Worm (Caenorhabditis elegans) whole organism, mixed stage, embryonic: ENCODE data around the gene asns-1.

Experiments
- ceh-39 ChIP-seq: fragments of 150-350 bp; optimal IDR thresholded peaks from 2 replicates; lab custom pipeline; 2014; ENCODE audit warnings: missing biosample characterization, missing genetic modification characterization
- lsy-2 ChIP-seq: fragments of 150-350 bp; optimal IDR thresholded peaks from 2 replicates; lab custom pipeline; 2014; ENCODE audit warnings: missing biosample characterization, missing genetic modification characterization
- nhr-237 ChIP-seq: fragments of 150-350 bp; optimal IDR thresholded peaks from 2 replicates; lab custom pipeline; 2014; ENCODE audit warnings: missing biosample characterization, missing genetic modification characterization
- snpc-4 ChIP-seq: fragments of 150-350 bp; optimal IDR thresholded peaks from 2 replicates; lab custom pipeline; 2014; ENCODE audit warnings: missing biosample characterization, missing genetic modification characterization
- sptf-1 ChIP-seq: sonication (generic microtip); optimal IDR thresholded peaks from 2 replicates; lab custom pipeline; 2017; ENCODE audit warnings: mild to moderate bottlenecking, missing genetic modification characterization, moderate library complexity, missing compliant biosample characterization
- unc-62 ChIP-seq: fragments of 150-350 bp; optimal IDR thresholded peaks from 2 replicates; lab custom pipeline; 2014; ENCODE audit warnings: missing biosample characterization, missing genetic modification reagents, missing genetic modification characterization

- TF ChIP-seq snpc-4 (no peak), unc-62 (GFP tag; lab: Kevin White, UChicago) (no peak), ceh-39 (tag; lab: Kevin White, UChicago) (no peak), lsy-2 (tag; lab: Kevin White, UChicago) (no peak), sptf-1 (tag; lab: Kevin White, UChicago) (no peak), nhr-237 (tag; lab: Kevin White, UChicago) (no peak)
Measured at ce11 chrV:8569172-8569571, 23.2 kb downstream of the asns-1 start.
